Fruit fly (Drosophila melanogaster): ENCODE measurements around the gene CG5541.

DNA sequence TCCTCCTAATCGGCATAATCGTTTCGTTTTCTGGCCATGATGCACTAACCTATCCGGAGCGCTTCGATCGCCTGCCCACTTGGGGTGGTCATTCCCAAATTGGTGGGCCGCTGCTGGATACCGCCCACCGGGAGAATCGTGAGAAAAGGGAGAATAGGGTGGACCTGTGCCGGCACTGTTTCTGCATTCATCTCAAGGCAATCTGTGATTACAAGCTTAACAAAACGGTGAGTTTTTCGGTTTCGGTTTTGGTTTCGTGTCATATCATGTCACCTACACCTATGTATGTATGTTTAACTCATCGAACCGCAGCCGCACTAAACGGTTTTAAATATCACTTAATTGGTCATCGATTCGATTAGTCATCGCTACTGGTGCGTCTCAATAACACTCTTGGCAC lies 19.2 kb upstream of the CG5541 start:
- TF ChIP-seq cic (GFP tag; optimal IDR thresholded peaks at IDR 0.05) (no peak), CG1620 (GFP tag; optimal IDR thresholded peaks at IDR 0.05) (no peak), kay (GFP tag; ENCODE audit: borderline replicate concordance) (no peak), CG7101 (tag; optimal IDR thresholded peaks at IDR 0.05) (no peak), CG5204 (GFP tag; optimal IDR thresholded peaks at IDR 0.05) (no peak), toe (GFP tag; optimal IDR thresholded peaks at IDR 0.05) (no peak), CG14711 (tag; optimal IDR thresholded peaks at IDR 0.05) (no peak), ovo (GFP tag; optimal IDR thresholded peaks at IDR 0.05) (no peak), Crg-1 (GFP tag; optimal IDR thresholded peaks at IDR 0.05) (no peak), CG33017 (tag; optimal IDR thresholded peaks at IDR 0.05) (no peak), CG12768 (GFP tag; optimal IDR thresholded peaks at IDR 0.05) (no peak)
